Fruit fly (Drosophila melanogaster) whole organism, embryonic: ENCODE measurements around the gene dyl.
A peak's percentile ranks its signal among the peaks of the same experiment; 100 is the strongest.

Source experiments
- Aef1 ChIP-seq: fragments of 200-800 bp; sonication (Bioruptor generic); IDR thresholded peaks from 3 replicates; pipeline ENCODE4 v1.3.6; 2022; ENCODE audit warnings: missing biosample characterization, missing genetic modification characterization
- Atf6 ChIP-seq: fragments of 200-800 bp; sonication (Bioruptor generic); IDR thresholded peaks from 2 replicates; pipeline ENCODE4 v1.3.6; 2022; ENCODE audit warnings: missing biosample characterization, missing genetic modification characterization
- BEAF-32 ChIP-seq: fragments of 200-800 bp; sonication (Bioruptor generic); optimal IDR thresholded peaks from 3 replicates; lab custom pipeline; 2017; ENCODE audit warnings: missing biosample characterization, missing genetic modification characterization, mild to moderate bottlenecking, moderate library complexity, missing genetic modification reagents
- Bgb ChIP-seq: fragments of 200-800 bp; sonication (Bioruptor generic); IDR thresholded peaks from 2 replicates; pipeline ENCODE4 v1.3.6; 2022; ENCODE audit warnings: missing biosample characterization, missing genetic modification characterization; ENCODE audit not compliant: partially characterized antibody
- Bteb2 ChIP-seq: fragments of 200-800 bp; sonication (Bioruptor generic); optimal IDR thresholded peaks from 2 replicates; lab custom pipeline; 2016; ENCODE audit warnings: missing biosample characterization, missing genetic modification characterization
- CG12219 ChIP-seq: fragments of 200-800 bp; sonication (Bioruptor generic); optimal IDR thresholded peaks from 3 replicates; lab custom pipeline; 2018; ENCODE audit warnings: missing biosample characterization, mild to moderate bottlenecking, missing genetic modification characterization
- CG1233 ChIP-seq: fragments of 200-800 bp; sonication (Bioruptor generic); optimal IDR thresholded peaks from 4 replicates; lab custom pipeline; 2018; ENCODE audit warnings: missing biosample characterization, mild to moderate bottlenecking, missing genetic modification characterization
- CG12769 ChIP-seq: fragments of 200-800 bp; sonication (Bioruptor generic); optimal IDR thresholded peaks from 2 replicates; lab custom pipeline; 2019; ENCODE audit warnings: missing biosample characterization, mild to moderate bottlenecking, missing genetic modification characterization, moderate library complexity
- CG13123 ChIP-seq: fragments of 200-800 bp; sonication (Bioruptor generic); optimal IDR thresholded peaks from 2 replicates; lab custom pipeline; 2016; ENCODE audit warnings: missing biosample characterization, missing genetic modification characterization
- CG13894 ChIP-seq: fragments of 200-800 bp; sonication (Bioruptor generic); optimal IDR thresholded peaks from 3 replicates; lab custom pipeline; 2018; ENCODE audit warnings: missing biosample characterization, mild to moderate bottlenecking, missing genetic modification characterization, moderate library complexity
- CG14710 ChIP-seq: fragments of 200-800 bp; sonication (Bioruptor generic); optimal IDR thresholded peaks from 3 replicates; lab custom pipeline; 2019; ENCODE audit warnings: missing biosample characterization, mild to moderate bottlenecking, missing genetic modification characterization, moderate library complexity
- CG16863 ChIP-seq: fragments of 200-800 bp; sonication (Bioruptor generic); optimal IDR thresholded peaks from 3 replicates; lab custom pipeline; 2016; ENCODE audit warnings: missing biosample characterization, missing genetic modification characterization
- CG18262 ChIP-seq: fragments of 200-800 bp; optimal IDR thresholded peaks from 3 replicates; lab custom pipeline; 2019; ENCODE audit warnings: missing biosample characterization, mild to moderate bottlenecking, missing genetic modification characterization, moderate library complexity
- CG30020 ChIP-seq: fragments of 200-800 bp; optimal IDR thresholded peaks from 2 replicates; lab custom pipeline; 2019; ENCODE audit warnings: missing biosample characterization, mild to moderate bottlenecking, missing genetic modification characterization, moderate library complexity
- CG30403 ChIP-seq: fragments of 200-800 bp; sonication (Bioruptor generic); optimal IDR thresholded peaks from 3 replicates; lab custom pipeline; 2016; ENCODE audit warnings: missing biosample characterization, missing genetic modification characterization
- CG3726 ChIP-seq: fragments of 200-800 bp; sonication (Bioruptor generic); IDR thresholded peaks from 3 replicates; pipeline ENCODE4, ENCODE4 v1.3.6; 2022; ENCODE audit warnings: missing biosample characterization, missing genetic modification characterization
- CG6854 ChIP-seq: fragments of 200-800 bp; sonication (Bioruptor generic); optimal IDR thresholded peaks from 3 replicates; lab custom pipeline; 2017; ENCODE audit warnings: missing biosample characterization, mild to moderate bottlenecking, missing genetic modification characterization
- CG8089 ChIP-seq: fragments of 200-800 bp; sonication (Bioruptor generic); optimal IDR thresholded peaks from 3 replicates; lab custom pipeline; 2016; ENCODE audit warnings: missing biosample characterization, missing genetic modification characterization
- CG9797 ChIP-seq: fragments of 200-800 bp; sonication (Bioruptor generic); optimal IDR thresholded peaks from 3 replicates; lab custom pipeline; 2018; ENCODE audit warnings: missing biosample characterization, mild to moderate bottlenecking, missing genetic modification characterization
- Dek ChIP-seq: fragments of 200-800 bp; sonication (Bioruptor generic); optimal IDR thresholded peaks from 3 replicates; lab custom pipeline; 2019; ENCODE audit warnings: missing biosample characterization, mild to moderate bottlenecking, missing genetic modification characterization, moderate library complexity
- Dref ChIP-seq: fragments of 200-800 bp; sonication (Bioruptor generic); IDR thresholded peaks from 2 replicates; pipeline ENCODE4 v1.3.6; 2022; ENCODE audit warnings: missing biosample characterization, missing genetic modification characterization
- Fer2 ChIP-seq: fragments of 200-800 bp; sonication (Bioruptor generic); optimal IDR thresholded peaks from 2 replicates; lab custom pipeline; 2018; ENCODE audit warnings: missing biosample characterization, mild to moderate bottlenecking, missing genetic modification characterization, moderate library complexity
- HHEX ChIP-seq: fragments of 200-800 bp; sonication (Bioruptor generic); optimal IDR thresholded peaks from 3 replicates; lab custom pipeline; 2017; ENCODE audit warnings: missing biosample characterization, mild to moderate bottlenecking, missing genetic modification characterization, missing genetic modification reagents
- HLH3B ChIP-seq: fragments of 200-800 bp; sonication (Bioruptor generic); IDR thresholded peaks from 2 replicates; pipeline ENCODE4 v1.3.6; 2022; ENCODE audit warnings: missing biosample characterization, missing genetic modification characterization
- Jarid2 ChIP-seq: fragments of 200-800 bp; sonication (Bioruptor generic); optimal IDR thresholded peaks from 3 replicates; lab custom pipeline; 2017; ENCODE audit warnings: mild to moderate bottlenecking, missing biosample characterization, missing genetic modification reagents, missing genetic modification characterization
- MBD-R2 ChIP-seq: fragments of 200-800 bp; sonication (Bioruptor generic); IDR thresholded peaks from 2 replicates; pipeline ENCODE4 v1.3.6; 2022; ENCODE audit warnings: missing biosample characterization, missing genetic modification characterization
- Rx ChIP-seq: fragments of 200-800 bp; sonication (Bioruptor generic); IDR thresholded peaks from 2 replicates; pipeline ENCODE4 v1.3.6; 2022; ENCODE audit warnings: missing biosample characterization, missing genetic modification characterization
- Sin3A ChIP-seq: fragments of >200 bp; optimal IDR thresholded peaks from 2 replicates; lab custom pipeline; 2018
- Ssrp ChIP-seq: fragments of 200-800 bp; sonication (Bioruptor generic); optimal IDR thresholded peaks from 2 replicates; lab custom pipeline; 2018; ENCODE audit warnings: missing biosample characterization, mild to moderate bottlenecking, missing genetic modification characterization, moderate library complexity
- bsh ChIP-seq, 2 experiments: fragments of 200-800 bp; sonication (Bioruptor generic); optimal IDR thresholded peaks; 2 replicates each; lab custom pipeline; 2017 to 2018; ENCODE audit warnings: mild to moderate bottlenecking in 2 of 2, missing biosample characterization in 2 of 2, missing genetic modification characterization in 2 of 2, moderate library complexity in 1 of 2
- da ChIP-seq: fragments of 200-800 bp; sonication (Bioruptor generic); optimal IDR thresholded peaks from 2 replicates; lab custom pipeline; 2016; ENCODE audit warnings: missing biosample characterization, missing genetic modification characterization
- dpn ChIP-seq, 2 experiments: fragments of 200-800 bp; sonication (Bioruptor generic); optimal IDR thresholded peaks; 3 replicates each; lab custom pipeline; 2016; ENCODE audit warnings: missing biosample characterization in 2 of 2, missing genetic modification characterization in 2 of 2
- fd3F ChIP-seq: fragments of 200-800 bp; sonication (Bioruptor generic); optimal IDR thresholded peaks from 2 replicates; lab custom pipeline; 2018; ENCODE audit warnings: missing biosample characterization, mild to moderate bottlenecking, missing genetic modification characterization, moderate library complexity
- hth ChIP-seq: fragments of >200 bp; optimal IDR thresholded peaks from 2 replicates; lab custom pipeline; 2017; ENCODE audit warnings: inconsistent platforms
- klu ChIP-seq: fragments of 200-800 bp; sonication (Bioruptor generic); IDR thresholded peaks from 2 replicates; pipeline ENCODE4 v1.3.6; 2022; ENCODE audit warnings: missing biosample characterization, missing genetic modification characterization
- mirr ChIP-seq: fragments of 200-800 bp; sonication (Bioruptor generic); optimal IDR thresholded peaks from 3 replicates; lab custom pipeline; 2018; ENCODE audit warnings: missing biosample characterization, mild to moderate bottlenecking, missing genetic modification characterization
- p53 ChIP-seq: fragments of 200-800 bp; sonication (Bioruptor generic); optimal IDR thresholded peaks from 2 replicates; lab custom pipeline; 2016; ENCODE audit warnings: missing biosample characterization, missing genetic modification characterization
- pfk ChIP-seq: fragments of 200-800 bp; sonication (Bioruptor generic); optimal IDR thresholded peaks from 2 replicates; lab custom pipeline; 2018; ENCODE audit warnings: missing biosample characterization, mild to moderate bottlenecking, missing genetic modification characterization, moderate library complexity
- prd ChIP-seq, 3 experiments: fragments of >200 bp in 2 of 3; fragments of 200-800 bp in 1 of 3; sonication (Bioruptor generic) in 1 of 3; optimal IDR thresholded peaks in 2 of 3; IDR thresholded peaks in 1 of 3; 2 replicates in 2 of 3; 3 replicates in 1 of 3; pipeline versions ENCODE4 v1.3.6 to Lab custom; 2017 to 2022; ENCODE audit warnings: missing biosample characterization in 1 of 3, missing genetic modification characterization in 1 of 3
- ranshi ChIP-seq: fragments of 200-800 bp; sonication (Bioruptor generic); IDR thresholded peaks from 2 replicates; pipeline ENCODE4 v1.3.6; 2022; ENCODE audit warnings: missing biosample characterization, missing genetic modification characterization
- sc ChIP-seq, 3 experiments: fragments of >200 bp in 2 of 3; fragments of 200-800 bp in 1 of 3; sonication (Bioruptor generic) in 1 of 3; optimal IDR thresholded peaks; 2 replicates in 2 of 3; 3 replicates in 1 of 3; lab custom pipeline; 2017; ENCODE audit warnings: mild to moderate bottlenecking in 1 of 3, missing biosample characterization in 1 of 3, missing genetic modification characterization in 1 of 3, missing genetic modification reagents in 1 of 3
- sim ChIP-seq: fragments of 200-800 bp; sonication (Bioruptor generic); IDR thresholded peaks from 2 replicates; pipeline ENCODE4 v1.3.6; 2022; ENCODE audit warnings: missing biosample characterization, missing genetic modification characterization
- sna ChIP-seq: fragments of 200-800 bp; sonication (Bioruptor generic); IDR thresholded peaks from 2 replicates; pipeline ENCODE4 v1.3.6; 2022; ENCODE audit warnings: missing biosample characterization, missing genetic modification characterization; ENCODE audit not compliant: partially characterized antibody
- sqz ChIP-seq: fragments of 200-800 bp; sonication (Bioruptor generic); optimal IDR thresholded peaks from 3 replicates; lab custom pipeline; 2018; ENCODE audit warnings: missing biosample characterization, mild to moderate bottlenecking, missing genetic modification characterization
- tio ChIP-seq: fragments of 200-800 bp; sonication (Bioruptor generic); optimal IDR thresholded peaks from 2 replicates; lab custom pipeline; 2017; ENCODE audit warnings: missing biosample characterization, missing genetic modification characterization, inconsistent platforms
- tna ChIP-seq: fragments of 200-800 bp; sonication (Bioruptor generic); IDR thresholded peaks from 2 replicates; pipeline ENCODE4 v1.3.6; 2022; ENCODE audit warnings: missing biosample characterization, missing genetic modification characterization; ENCODE audit not compliant: partially characterized antibody
- ttk ChIP-seq: fragments of 200-800 bp; sonication (Bioruptor generic); IDR thresholded peaks from 2 replicates; pipeline ENCODE4 v2.1.2; 2022; ENCODE audit warnings: missing biosample characterization, missing genetic modification characterization
- twi ChIP-seq: fragments of 200-800 bp; optimal IDR thresholded peaks from 2 replicates; lab custom pipeline; 2019; ENCODE audit warnings: missing biosample characterization, mild to moderate bottlenecking, missing genetic modification characterization, moderate library complexity

dyl gene

dm6 chr3L:4318677-4319580 lies 11.4 kb upstream of the dyl start, which contains the start of gene PMP34 (continued):
- no peak for TF ChIP-seq sc (optimal IDR thresholded peaks at IDR 0.05; lab: Kevin White, UChicago)
- no peak for TF ChIP-seq sc (GFP tag; optimal IDR thresholded peaks at IDR 0.05; lab: Kevin White, UChicago)
- no peak for TF ChIP-seq Dref (GFP tag; lab: Robert Waterston, UW)
- TF ChIP-seq CG30020 (tag; lab: Kevin White, UChicago), result no peak
- TF ChIP-seq Bgb (GFP tag; lab: Robert Waterston, UW), result no peak
- no peak for TF ChIP-seq Fer2 (tag; lab: Kevin White, UChicago)
- TF ChIP-seq twi, result no peak
- no peak for TF ChIP-seq tio (GFP tag; lab: Kevin White, UChicago)
- no peak for TF ChIP-seq CG30403 (GFP tag; lab: Kevin White, UChicago)
- no peak for TF ChIP-seq prd (optimal IDR thresholded peaks at IDR 0.05; lab: Kevin White, UChicago)
- no peak for TF ChIP-seq prd (GFP tag; IDR thresholded peaks at IDR 0.05; lab: Robert Waterston, UW)
- no peak for TF ChIP-seq CG3726 (GFP tag; lab: Robert Waterston, UW)
- peak; percentile 31 for TF ChIP-seq Jarid2 (GFP tag; lab: Kevin White, UChicago)
- TF ChIP-seq Ssrp (tag; lab: Kevin White, UChicago), result no peak
- no peak for TF ChIP-seq Dek (tag; lab: Kevin White, UChicago)
- TF ChIP-seq tna (GFP tag; lab: Robert Waterston, UW), result peak; percentile 22; the same call in 1 of the 2 replicates
- no peak for TF ChIP-seq p53
- TF ChIP-seq CG13894 (tag; lab: Kevin White, UChicago), result no peak
- peak; percentile 40 for TF ChIP-seq mirr (GFP tag; lab: Kevin White, UChicago)
- no peak for TF ChIP-seq CG12219
- TF ChIP-seq hth (lab: Kevin White, UChicago), result no peak
- TF ChIP-seq CG14710 (tag; lab: Kevin White, UChicago), result no peak
- TF ChIP-seq CG1233 (GFP tag; lab: Kevin White, UChicago), result no peak
- TF ChIP-seq ranshi, result no peak
- TF ChIP-seq sqz (GFP tag; lab: Kevin White, UChicago), result no peak
- no peak for TF ChIP-seq fd3F (GFP tag; lab: Kevin White, UChicago)
- TF ChIP-seq Atf6 (GFP tag; lab: Robert Waterston, UW), result no peak
- TF ChIP-seq Rx (GFP tag; lab: Robert Waterston, UW), result no peak
- TF ChIP-seq pfk (GFP tag; lab: Kevin White, UChicago), result no peak
- TF ChIP-seq klu (GFP tag; lab: Robert Waterston, UW), result no peak
- TF ChIP-seq Sin3A (lab: Kevin White, UChicago), result no peak
- no peak for TF ChIP-seq CG13123 (GFP tag; lab: Kevin White, UChicago)
- TF ChIP-seq BEAF-32 (GFP tag; lab: Kevin White, UChicago), result no peak
- TF ChIP-seq dpn (GFP tag; optimal IDR thresholded peaks at IDR 0.05; lab: Kevin White, UChicago), result no peak
- TF ChIP-seq bsh (GFP tag; optimal IDR thresholded peaks at IDR 0.05; lab: Kevin White, UChicago), result no peak
- TF ChIP-seq CG8089, result no peak
- no peak for TF ChIP-seq sim (GFP tag; lab: Robert Waterston, UW)
- no peak for TF ChIP-seq Aef1 (GFP tag; lab: Robert Waterston, UW)
- no peak for TF ChIP-seq Bteb2 (GFP tag; lab: Kevin White, UChicago)
- no peak for TF ChIP-seq HHEX
- TF ChIP-seq ttk (GFP tag; lab: Robert Waterston, UW), result no peak
- no peak for TF ChIP-seq da (GFP tag; lab: Kevin White, UChicago)
- TF ChIP-seq sna (GFP tag; lab: Robert Waterston, UW), result no peak
- peak; percentile 46 for TF ChIP-seq CG9797 (GFP tag; lab: Kevin White, UChicago)
- TF ChIP-seq MBD-R2 (GFP tag; lab: Robert Waterston, UW), result peak; percentile 69
- TF ChIP-seq CG12769 (tag; lab: Kevin White, UChicago), result peak; percentile 87
- no peak for TF ChIP-seq CG16863 (GFP tag; lab: Kevin White, UChicago)
- no peak for TF ChIP-seq CG18262 (tag; lab: Kevin White, UChicago)
- no peak for TF ChIP-seq CG6854 (GFP tag; lab: Kevin White, UChicago)
- TF ChIP-seq HLH3B (GFP tag; lab: Robert Waterston, UW), result no peak
